Fruit fly (Drosophila melanogaster) whole organism, prepupa: ENCODE measurements around the gene ball.
A peak's percentile ranks its signal among the peaks of the same experiment; 100 is the strongest.

Experiments
- Blimp-1 ChIP-seq: fragments of 200-800 bp; sonication (Bioruptor generic); optimal IDR thresholded peaks from 3 replicates; lab custom pipeline; 2017; ENCODE audit warnings: missing biosample characterization, missing genetic modification characterization, mild to moderate bottlenecking, moderate library complexity, missing genetic modification reagents
- CG10631 ChIP-seq: fragments of 200-800 bp; sonication (Bioruptor generic); optimal IDR thresholded peaks from 2 replicates; lab custom pipeline; 2016; ENCODE audit warnings: missing biosample characterization, missing genetic modification characterization
- CG10669 ChIP-seq: fragments of 200-800 bp; sonication (Bioruptor generic); optimal IDR thresholded peaks from 3 replicates; lab custom pipeline; 2018; ENCODE audit warnings: missing biosample characterization, mild to moderate bottlenecking, missing genetic modification characterization, moderate library complexity
- CG11294 ChIP-seq: fragments of 200-800 bp; sonication (Bioruptor generic); IDR thresholded peaks from 2 replicates; pipeline ENCODE4 v1.3.6; 2022; ENCODE audit warnings: missing biosample characterization, missing genetic modification characterization
- CG11902 ChIP-seq: fragments of 200-800 bp; sonication (Bioruptor generic); optimal IDR thresholded peaks from 3 replicates; lab custom pipeline; 2016; ENCODE audit warnings: missing biosample characterization, missing genetic modification characterization
- CG15336 ChIP-seq: fragments of 200-800 bp; sonication (Bioruptor generic); IDR thresholded peaks from 2 replicates; pipeline ENCODE4 v1.3.6; 2022; ENCODE audit warnings: missing biosample characterization, missing genetic modification characterization
- CG1621 ChIP-seq: fragments of 200-800 bp; sonication (Bioruptor generic); optimal IDR thresholded peaks from 3 replicates; lab custom pipeline; 2018; ENCODE audit warnings: missing biosample characterization, mild to moderate bottlenecking, missing genetic modification characterization
- CG16779 ChIP-seq: fragments of 200-800 bp; sonication (Bioruptor generic); optimal IDR thresholded peaks from 3 replicates; lab custom pipeline; 2017; ENCODE audit warnings: missing biosample characterization, mild to moderate bottlenecking, missing genetic modification characterization
- CG3032 ChIP-seq: fragments of 200-800 bp; optimal IDR thresholded peaks from 2 replicates; lab custom pipeline; 2019; ENCODE audit warnings: missing biosample characterization, mild to moderate bottlenecking, missing genetic modification characterization, moderate library complexity
- CG3919 ChIP-seq: fragments of 200-800 bp; sonication (Bioruptor generic); optimal IDR thresholded peaks from 3 replicates; lab custom pipeline; 2016; ENCODE audit warnings: missing biosample characterization, missing genetic modification characterization
- CG4318 ChIP-seq: fragments of 200-800 bp; sonication (Bioruptor generic); optimal IDR thresholded peaks from 3 replicates; lab custom pipeline; 2017; ENCODE audit warnings: missing biosample characterization, mild to moderate bottlenecking, missing genetic modification characterization
- CG6163 ChIP-seq: fragments of 200-800 bp; sonication (Bioruptor generic); IDR thresholded peaks from 3 replicates; pipeline ENCODE4 v1.3.6; 2022; ENCODE audit warnings: missing biosample characterization, missing genetic modification characterization
- CG6854 ChIP-seq: fragments of 200-800 bp; sonication (Bioruptor generic); optimal IDR thresholded peaks from 2 replicates; lab custom pipeline; 2017; ENCODE audit warnings: missing biosample characterization, mild to moderate bottlenecking, missing genetic modification characterization
- CG7368 ChIP-seq: fragments of 200-800 bp; sonication (Bioruptor generic); optimal IDR thresholded peaks from 3 replicates; lab custom pipeline; 2016; ENCODE audit warnings: missing biosample characterization, missing genetic modification characterization
- CG8119 ChIP-seq: fragments of 200-800 bp; sonication (Bioruptor generic); IDR thresholded peaks from 3 replicates; pipeline ENCODE4 v1.3.6; 2022; ENCODE audit warnings: missing biosample characterization, missing genetic modification characterization
- CG8319 ChIP-seq: fragments of 200-800 bp; sonication (Bioruptor generic); optimal IDR thresholded peaks from 3 replicates; lab custom pipeline; 2016; ENCODE audit warnings: missing biosample characterization, missing genetic modification characterization
- CG8632 ChIP-seq: fragments of 200-800 bp; sonication (Bioruptor generic); optimal IDR thresholded peaks from 3 replicates; lab custom pipeline; 2016; ENCODE audit warnings: missing biosample characterization, missing genetic modification characterization
- CG9139 ChIP-seq: fragments of 200-800 bp; sonication (Bioruptor generic); optimal IDR thresholded peaks from 3 replicates; lab custom pipeline; 2017; ENCODE audit warnings: missing biosample characterization, mild to moderate bottlenecking, missing genetic modification characterization
- Eip75B ChIP-seq: fragments of 200-800 bp; sonication (Bioruptor generic); optimal IDR thresholded peaks from 3 replicates; lab custom pipeline; 2016; ENCODE audit warnings: missing biosample characterization, missing genetic modification characterization
- Eip78C ChIP-seq: fragments of 200-800 bp; sonication (Bioruptor generic); peaks from one replicate; lab custom pipeline; 2016; ENCODE audit warnings: missing biosample characterization, missing genetic modification characterization
- Gug ChIP-seq: fragments of 200-800 bp; sonication (Bioruptor generic); IDR thresholded peaks from 2 replicates; pipeline ENCODE4 v1.3.6; 2022; ENCODE audit warnings: missing biosample characterization, missing genetic modification characterization
- Hr38 ChIP-seq: sonication (Bioruptor generic); optimal IDR thresholded peaks from 2 replicates; lab custom pipeline; 2016; ENCODE audit warnings: missing biosample characterization, missing genetic modification characterization
- Hr39 ChIP-seq: fragments of 200-800 bp; sonication (Bioruptor generic); optimal IDR thresholded peaks from 2 replicates; lab custom pipeline; 2016; ENCODE audit warnings: missing biosample characterization, missing genetic modification characterization
- Hr4 ChIP-seq: fragments of 200-800 bp; sonication (Bioruptor generic); optimal IDR thresholded peaks from 3 replicates; lab custom pipeline; 2016; ENCODE audit warnings: missing biosample characterization, missing genetic modification characterization
- Lpt ChIP-seq: fragments of 200-800 bp; sonication (Bioruptor generic); optimal IDR thresholded peaks from 3 replicates; lab custom pipeline; 2016; ENCODE audit warnings: missing biosample characterization, missing genetic modification characterization
- Met ChIP-seq: fragments of 200-800 bp; sonication (Bioruptor generic); optimal IDR thresholded peaks from 3 replicates; lab custom pipeline; 2016; ENCODE audit warnings: missing biosample characterization, missing genetic modification characterization
- OdsH ChIP-seq: fragments of 200-800 bp; sonication (Bioruptor generic); optimal IDR thresholded peaks from 3 replicates; lab custom pipeline; 2016; ENCODE audit warnings: missing biosample characterization, missing genetic modification characterization
- Sox102F ChIP-seq: fragments of 200-800 bp; sonication (Bioruptor generic); optimal IDR thresholded peaks from 2 replicates; lab custom pipeline; 2016; ENCODE audit warnings: missing biosample characterization, mild to moderate bottlenecking, missing genetic modification characterization
- Sox14 ChIP-seq: fragments of 200-800 bp; sonication (Bioruptor generic); optimal IDR thresholded peaks from 3 replicates; lab custom pipeline; 2016; ENCODE audit warnings: missing biosample characterization, missing genetic modification characterization
- achi ChIP-seq: fragments of 200-800 bp; sonication (Bioruptor generic); optimal IDR thresholded peaks from 3 replicates; lab custom pipeline; 2016; ENCODE audit warnings: missing biosample characterization, missing genetic modification characterization
- acj6 ChIP-seq: fragments of 200-800 bp; sonication (Bioruptor generic); optimal IDR thresholded peaks from 3 replicates; lab custom pipeline; 2016; ENCODE audit warnings: missing biosample characterization, missing genetic modification characterization
- cyc ChIP-seq: fragments of 200-800 bp; sonication (Bioruptor generic); optimal IDR thresholded peaks from 3 replicates; lab custom pipeline; 2016; ENCODE audit warnings: missing biosample characterization, missing genetic modification characterization
- dac ChIP-seq: fragments of 200-800 bp; sonication (Bioruptor generic); optimal IDR thresholded peaks from 2 replicates; lab custom pipeline; 2017; ENCODE audit warnings: missing biosample characterization, mild to moderate bottlenecking, missing genetic modification characterization
- eg ChIP-seq: fragments of 200-800 bp; sonication (Bioruptor generic); IDR thresholded peaks from 3 replicates; pipeline ENCODE4 v1.3.6; 2022; ENCODE audit warnings: missing biosample characterization, missing genetic modification characterization
- fd59A ChIP-seq: fragments of 200-800 bp; sonication (Bioruptor generic); optimal IDR thresholded peaks from 2 replicates; lab custom pipeline; 2017; ENCODE audit warnings: missing biosample characterization, mild to moderate bottlenecking, missing genetic modification characterization, missing genetic modification reagents
- fd85E ChIP-seq: fragments of 200-800 bp; sonication (Bioruptor generic); optimal IDR thresholded peaks from 3 replicates; lab custom pipeline; 2016; ENCODE audit warnings: missing biosample characterization, missing genetic modification characterization
- fkh ChIP-seq: fragments of 200-800 bp; sonication (Bioruptor generic); optimal IDR thresholded peaks from 3 replicates; lab custom pipeline; 2017; ENCODE audit warnings: missing biosample characterization, mild to moderate bottlenecking, missing genetic modification characterization, moderate library complexity
- lz ChIP-seq: fragments of 200-800 bp; sonication (Bioruptor generic); optimal IDR thresholded peaks from 3 replicates; lab custom pipeline; 2016; ENCODE audit warnings: missing biosample characterization, missing genetic modification characterization
- net ChIP-seq: fragments of 200-800 bp; sonication (Bioruptor generic); optimal IDR thresholded peaks from 3 replicates; lab custom pipeline; 2016; ENCODE audit warnings: missing biosample characterization, missing genetic modification characterization
- ss ChIP-seq, 2 experiments: fragments of 200-800 bp; sonication (Bioruptor generic); optimal IDR thresholded peaks; 2 replicates in 1 of 2; 3 replicates in 1 of 2; lab custom pipeline; 2017 to 2018; ENCODE audit warnings: mild to moderate bottlenecking in 2 of 2, missing biosample characterization in 2 of 2, missing genetic modification characterization in 2 of 2, moderate library complexity in 1 of 2
- svp ChIP-seq: fragments of 200-800 bp; sonication (Bioruptor generic); peaks from one replicate; lab custom pipeline; 2016; ENCODE audit warnings: missing biosample characterization, missing genetic modification characterization

ball gene

dm6 chr3R:26875544-26876027 is 9.0 kb upstream of the ball start, which contains the start of gene Rb97D (continued):
- TF ChIP-seq fkh (GFP tag; lab: Kevin White, UChicago) (peak; percentile 2), CG10669 (GFP tag; lab: Kevin White, UChicago) (peak; percentile 52), lz (GFP tag; lab: Kevin White, UChicago) (peak; percentile 80), Eip75B (GFP tag; lab: Kevin White, UChicago) (peak; percentile 73), Hr39 (peak; percentile 77), achi (GFP tag; lab: Kevin White, UChicago) (peak; percentile 90), CG4318 (GFP tag; lab: Kevin White, UChicago) (no peak), CG1621 (peak; percentile 36), fd85E (no peak), Hr4 (GFP tag; lab: Kevin White, UChicago) (peak; percentile 78), fd59A (GFP tag; lab: Kevin White, UChicago) (peak; percentile 2), Lpt (GFP tag; lab: Kevin White, UChicago) (no peak), OdsH (GFP tag; lab: Kevin White, UChicago) (peak; percentile 67), net (GFP tag; lab: Kevin White, UChicago) (peak; percentile 61), CG3919 (GFP tag; lab: Kevin White, UChicago) (peak; percentile 63), cyc (GFP tag; lab: Kevin White, UChicago) (peak; percentile 53), CG8632 (GFP tag; lab: Kevin White, UChicago) (peak; percentile 31), CG6854 (peak; percentile 14), Hr38 (GFP tag; lab: Kevin White, UChicago) (no peak), CG11902 (peak; percentile 52), CG8319 (GFP tag; lab: Kevin White, UChicago) (peak; percentile 43), CG3032 (tag; lab: Kevin White, UChicago) (peak; percentile 61), Eip78C (GFP tag; lab: Kevin White, UChicago) (peak; percentile 71), CG11294 (GFP tag; lab: Robert Waterston, UW) (no peak; the same call in 1 of the 2 replicates), Sox102F (GFP tag; lab: Kevin White, UChicago) (peak; percentile 52), CG7368 (no peak), CG10631 (no peak), acj6 (GFP tag; lab: Kevin White, UChicago) (peak; percentile 72)

dm6 chr3R:26871852-26872251 is 5.2 kb upstream of the ball start, which contains the start of gene SPARC:
Gene SPARC, minus strand, starts transcription at chr3R:26871995.
- 0 out of 3 replicates have a peak, but pooled peaks have one; percentile 16 for TF ChIP-seq CG6163 (GFP tag; lab: Robert Waterston, UW)
- TF ChIP-seq CG8119 = no peak
- no peak for TF ChIP-seq dac (GFP tag; lab: Kevin White, UChicago)
- peak; percentile 43; the same call in 1 of the 3 replicates for TF ChIP-seq eg (GFP tag; lab: Robert Waterston, UW)
- TF ChIP-seq, all 60 proteins: peak for 2

dm6 chr3R:26871061-26871460 is 4.5 kb upstream of the ball start:
- peak; percentile 85 for TF ChIP-seq svp
- no peak for TF ChIP-seq CG16779

dm6 chr3R:26870494-26870893 is 3.9 kb upstream of the ball start:
- TF ChIP-seq CG15336 (GFP tag; lab: Robert Waterston, UW) (no peak), svp (peak; percentile 55), Eip78C (GFP tag; lab: Kevin White, UChicago) (peak; percentile 17), Met (GFP tag; lab: Kevin White, UChicago) (no peak), Hr39 (no peak)

- no peak for TF ChIP-seq CG3032 (tag; lab: Kevin White, UChicago)
- TF ChIP-seq achi (GFP tag; lab: Kevin White, UChicago) = no peak
- TF ChIP-seq CG7368 = no peak
- TF ChIP-seq Sox14 = no peak
- TF ChIP-seq Gug (GFP tag; lab: Robert Waterston, UW) = no peak
- TF ChIP-seq CG9139 = no peak
- TF ChIP-seq svp = no peak
- TF ChIP-seq ss (GFP tag; optimal IDR thresholded peaks at IDR 0.05; lab: Kevin White, UChicago) = no peak
- no peak for TF ChIP-seq Met (GFP tag; lab: Kevin White, UChicago)
- TF ChIP-seq lz (GFP tag; lab: Kevin White, UChicago) = no peak
- TF ChIP-seq Sox102F (GFP tag; lab: Kevin White, UChicago) = no peak
- no peak for TF ChIP-seq CG10631
- no peak for TF ChIP-seq Hr39
- no peak for TF ChIP-seq CG1621
- no peak for TF ChIP-seq Blimp-1 (GFP tag; lab: Kevin White, UChicago)
Measured at dm6 chr3R:26869431-26869830, 2.8 kb upstream of the ball start.
